Fruit fly (Drosophila melanogaster) whole organism, embryonic: Measurements from ENCODE around the gene CG13077.
A peak's percentile ranks its signal among the peaks of the same experiment; 100 is the strongest.

Experiments
- Atf3 ChIP-seq: fragments of 200-800 bp; sonication (Bioruptor generic); optimal IDR thresholded peaks from 3 replicates; lab custom pipeline; 2016; ENCODE audit warnings: missing biosample characterization, missing genetic modification characterization
- CG11398 ChIP-seq: fragments of 200-800 bp; sonication (Bioruptor generic); optimal IDR thresholded peaks from 2 replicates; lab custom pipeline; 2016; ENCODE audit warnings: missing biosample characterization, missing genetic modification characterization
- CG12071 ChIP-seq: fragments of 200-800 bp; sonication (Bioruptor generic); optimal IDR thresholded peaks from 3 replicates; lab custom pipeline; 2018; ENCODE audit warnings: missing biosample characterization, mild to moderate bottlenecking, missing genetic modification characterization
- CG12219 ChIP-seq: fragments of 200-800 bp; sonication (Bioruptor generic); optimal IDR thresholded peaks from 3 replicates; lab custom pipeline; 2018; ENCODE audit warnings: missing biosample characterization, mild to moderate bottlenecking, missing genetic modification characterization
- CG13123 ChIP-seq: fragments of 200-800 bp; sonication (Bioruptor generic); optimal IDR thresholded peaks from 2 replicates; lab custom pipeline; 2016; ENCODE audit warnings: missing biosample characterization, missing genetic modification characterization
- CG13775 ChIP-seq: fragments of 200-800 bp; sonication (Bioruptor generic); optimal IDR thresholded peaks from 3 replicates; lab custom pipeline; 2017; ENCODE audit warnings: missing biosample characterization, mild to moderate bottlenecking, missing genetic modification characterization
- CG14710 ChIP-seq: fragments of 200-800 bp; sonication (Bioruptor generic); optimal IDR thresholded peaks from 3 replicates; lab custom pipeline; 2019; ENCODE audit warnings: missing biosample characterization, mild to moderate bottlenecking, missing genetic modification characterization, moderate library complexity
- CG14860 ChIP-seq: fragments of 200-800 bp; sonication (Bioruptor generic); IDR thresholded peaks from 3 replicates; pipeline ENCODE4 v1.3.6; 2022; ENCODE audit warnings: missing biosample characterization, missing genetic modification characterization; ENCODE audit not compliant: partially characterized antibody
- CG15696 ChIP-seq: fragments of 200-800 bp; sonication (Bioruptor generic); optimal IDR thresholded peaks from 2 replicates; lab custom pipeline; 2019; ENCODE audit warnings: missing biosample characterization, mild to moderate bottlenecking, missing genetic modification characterization, moderate library complexity
- CG18619 ChIP-seq: fragments of 200-800 bp; sonication (Bioruptor generic); optimal IDR thresholded peaks from 3 replicates; lab custom pipeline; 2017; ENCODE audit warnings: missing biosample characterization, mild to moderate bottlenecking, missing genetic modification characterization
- CG2120 ChIP-seq: fragments of 200-800 bp; sonication (Bioruptor generic); optimal IDR thresholded peaks from 3 replicates; lab custom pipeline; 2016; ENCODE audit warnings: missing biosample characterization, missing genetic modification characterization
- CG2875 ChIP-seq: fragments of 200-800 bp; sonication (Bioruptor generic); optimal IDR thresholded peaks from 2 replicates; lab custom pipeline; 2017; ENCODE audit warnings: missing biosample characterization, mild to moderate bottlenecking, missing genetic modification characterization, missing genetic modification reagents
- CG30403 ChIP-seq: fragments of 200-800 bp; sonication (Bioruptor generic); optimal IDR thresholded peaks from 3 replicates; lab custom pipeline; 2016; ENCODE audit warnings: missing biosample characterization, missing genetic modification characterization
- CG34224 ChIP-seq: fragments of 200-800 bp; sonication (Bioruptor generic); IDR thresholded peaks from 3 replicates; pipeline ENCODE4 v1.3.6; 2022; ENCODE audit warnings: missing biosample characterization, missing genetic modification characterization; ENCODE audit not compliant: partially characterized antibody
- CG3995 ChIP-seq: fragments of 200-800 bp; sonication (Bioruptor generic); optimal IDR thresholded peaks from 3 replicates; lab custom pipeline; 2016; ENCODE audit warnings: missing biosample characterization, missing genetic modification characterization
- CG5953 ChIP-seq: fragments of 200-800 bp; sonication (Bioruptor generic); IDR thresholded peaks from 2 replicates; pipeline ENCODE4 v1.3.6; 2022; ENCODE audit warnings: missing biosample characterization, missing genetic modification characterization
- CG6175 ChIP-seq: fragments of 200-800 bp; sonication (Bioruptor generic); IDR thresholded peaks from 3 replicates; pipeline ENCODE4 v1.3.6; 2022; ENCODE audit warnings: missing biosample characterization, missing genetic modification characterization
- CG7928 ChIP-seq: fragments of 200-800 bp; sonication (Bioruptor generic); optimal IDR thresholded peaks from 2 replicates; lab custom pipeline; 2017; ENCODE audit warnings: missing biosample characterization, mild to moderate bottlenecking, missing genetic modification characterization
- CG8281 ChIP-seq: fragments of 200-800 bp; sonication (Bioruptor generic); optimal IDR thresholded peaks from 2 replicates; lab custom pipeline; 2018; ENCODE audit warnings: missing biosample characterization, mild to moderate bottlenecking, missing genetic modification characterization, moderate library complexity
- CG8290 ChIP-seq, 3 experiments: fragments of 200-800 bp; sonication (Bioruptor generic); optimal IDR thresholded peaks; 2 replicates each; lab custom pipeline; 2016 to 2019; ENCODE audit warnings: missing biosample characterization in 3 of 3, missing genetic modification characterization in 3 of 3, mild to moderate bottlenecking in 2 of 3, moderate library complexity in 1 of 3
- CG8359 ChIP-seq: fragments of 200-800 bp; sonication (Bioruptor generic); optimal IDR thresholded peaks from 2 replicates; lab custom pipeline; 2017; ENCODE audit warnings: missing biosample characterization, mild to moderate bottlenecking, missing genetic modification characterization, borderline replicate concordance
- CG8388 ChIP-seq: fragments of 200-800 bp; sonication (Bioruptor generic); optimal IDR thresholded peaks from 2 replicates; lab custom pipeline; 2019; ENCODE audit warnings: missing biosample characterization, mild to moderate bottlenecking, missing genetic modification characterization, moderate library complexity
- CG8765 ChIP-seq: fragments of 200-800 bp; sonication (Bioruptor generic); IDR thresholded peaks from 2 replicates; pipeline ENCODE4 v1.3.6; 2022; ENCODE audit warnings: missing biosample characterization, missing genetic modification characterization
- CG9817 ChIP-seq: fragments of 200-800 bp; sonication (Bioruptor generic); optimal IDR thresholded peaks from 2 replicates; lab custom pipeline; 2018; ENCODE audit warnings: missing biosample characterization, mild to moderate bottlenecking, missing genetic modification characterization, moderate library complexity
- Dbx ChIP-seq: fragments of 200-800 bp; sonication (Bioruptor generic); IDR thresholded peaks from 3 replicates; pipeline ENCODE4 v1.3.6; 2022; ENCODE audit warnings: missing biosample characterization, missing genetic modification characterization
- Gug ChIP-seq: fragments of 200-800 bp; sonication (Bioruptor generic); IDR thresholded peaks from 4 replicates; pipeline ENCODE4 v1.3.6; 2022; ENCODE audit warnings: missing biosample characterization, missing genetic modification characterization
- H15 ChIP-seq: fragments of 200-800 bp; sonication (Bioruptor generic); IDR thresholded peaks from 3 replicates; pipeline ENCODE4 v1.3.6; 2022; ENCODE audit warnings: missing biosample characterization, missing genetic modification characterization
- Hr3 ChIP-seq: fragments of 200-800 bp; sonication (Bioruptor generic); optimal IDR thresholded peaks from 3 replicates; lab custom pipeline; 2016; ENCODE audit warnings: missing biosample characterization, missing genetic modification characterization
- MBD-R2 ChIP-seq: fragments of 200-800 bp; sonication (Bioruptor generic); IDR thresholded peaks from 2 replicates; pipeline ENCODE4 v1.3.6; 2022; ENCODE audit warnings: missing biosample characterization, missing genetic modification characterization
- Myb ChIP-seq: fragments of 200-800 bp; sonication (Bioruptor generic); optimal IDR thresholded peaks from 2 replicates; lab custom pipeline; 2016; ENCODE audit warnings: missing biosample characterization, missing genetic modification characterization
- Sin3A ChIP-seq: fragments of >200 bp; optimal IDR thresholded peaks from 2 replicates; lab custom pipeline; 2018
- Usf ChIP-seq: fragments of 200-800 bp; sonication (Bioruptor generic); optimal IDR thresholded peaks from 2 replicates; lab custom pipeline; 2017; ENCODE audit warnings: missing genotype, missing biosample characterization, missing genetic modification characterization
- ac ChIP-seq: fragments of 200-800 bp; sonication (Bioruptor generic); optimal IDR thresholded peaks from 3 replicates; lab custom pipeline; 2017; ENCODE audit warnings: missing biosample characterization, mild to moderate bottlenecking, missing genetic modification characterization
- ara ChIP-seq: fragments of 200-800 bp; sonication (Bioruptor generic); IDR thresholded peaks from 2 replicates; pipeline ENCODE4 v1.3.6; 2022; ENCODE audit warnings: missing biosample characterization, missing genetic modification characterization
- ase ChIP-seq: fragments of 200-800 bp; sonication (Bioruptor generic); IDR thresholded peaks from 3 replicates; pipeline ENCODE4 v1.3.6; 2022; ENCODE audit warnings: missing biosample characterization, missing genetic modification characterization
- br ChIP-seq: fragments of >200 bp; optimal IDR thresholded peaks from 2 replicates; lab custom pipeline; 2017
- chinmo ChIP-seq: fragments of 200-800 bp; sonication (Bioruptor generic); IDR thresholded peaks from 4 replicates; pipeline ENCODE4 v1.3.6; 2022; ENCODE audit warnings: missing biosample characterization, missing genetic modification characterization; ENCODE audit not compliant: partially characterized antibody
- crc ChIP-seq: fragments of 200-800 bp; sonication (Bioruptor generic); optimal IDR thresholded peaks from 2 replicates; lab custom pipeline; 2016; ENCODE audit warnings: missing biosample characterization, missing genetic modification characterization
- dysf ChIP-seq: fragments of 200-800 bp; sonication (Bioruptor generic); IDR thresholded peaks from 3 replicates; pipeline ENCODE4 v1.3.6; 2022; ENCODE audit warnings: missing biosample characterization, missing genetic modification characterization
- lab ChIP-seq: fragments of 200-800 bp; sonication (Bioruptor generic); optimal IDR thresholded peaks from 3 replicates; lab custom pipeline; 2017; ENCODE audit warnings: missing biosample characterization, missing genetic modification characterization, mild to moderate bottlenecking, moderate library complexity, missing genetic modification reagents
- nerfin-1 ChIP-seq: fragments of 200-800 bp; sonication (Bioruptor generic); optimal IDR thresholded peaks from 3 replicates; lab custom pipeline; 2019; ENCODE audit warnings: missing biosample characterization, mild to moderate bottlenecking, missing genetic modification characterization, moderate library complexity
- nom ChIP-seq: fragments of 200-800 bp; sonication (Bioruptor generic); optimal IDR thresholded peaks from 2 replicates; lab custom pipeline; 2017; ENCODE audit warnings: missing biosample characterization, missing genetic modification characterization, mild to moderate bottlenecking, moderate library complexity, missing genetic modification reagents
- odd ChIP-seq: fragments of 200-800 bp; sonication (Bioruptor generic); optimal IDR thresholded peaks from 2 replicates; lab custom pipeline; 2017; ENCODE audit warnings: missing biosample characterization, mild to moderate bottlenecking, missing genetic modification characterization
- pho ChIP-seq: fragments of 200-800 bp; sonication (Bioruptor generic); optimal IDR thresholded peaks from 2 replicates; lab custom pipeline; 2016; ENCODE audit warnings: missing biosample characterization, missing genetic modification characterization
- repo ChIP-seq: fragments of 200-800 bp; sonication (Bioruptor generic); optimal IDR thresholded peaks from 2 replicates; lab custom pipeline; 2016; ENCODE audit warnings: missing biosample characterization, missing genetic modification characterization
- schlank ChIP-seq: fragments of 200-800 bp; sonication (Bioruptor generic); optimal IDR thresholded peaks from 2 replicates; lab custom pipeline; 2018; ENCODE audit warnings: missing biosample characterization, mild to moderate bottlenecking, missing genetic modification characterization
- scrt ChIP-seq: fragments of 200-800 bp; sonication (Bioruptor generic); optimal IDR thresholded peaks from 2 replicates; lab custom pipeline; 2018; ENCODE audit warnings: missing biosample characterization, mild to moderate bottlenecking, missing genetic modification characterization, moderate library complexity
- sima ChIP-seq: fragments of 200-800 bp; sonication (Bioruptor generic); optimal IDR thresholded peaks from 2 replicates; lab custom pipeline; 2016; ENCODE audit warnings: missing biosample characterization, missing genetic modification characterization
- tin ChIP-seq: fragments of 200-800 bp; sonication (Bioruptor generic); optimal IDR thresholded peaks from 3 replicates; lab custom pipeline; 2016; ENCODE audit warnings: missing biosample characterization, missing genetic modification characterization
- tll ChIP-seq, 2 experiments: fragments of 200-800 bp in 1 of 2; fragments of >200 bp in 1 of 2; sonication (Bioruptor generic) in 1 of 2; optimal IDR thresholded peaks; 2 replicates each; lab custom pipeline; 2017 to 2019; ENCODE audit warnings: missing biosample characterization in 2 of 2, missing genetic modification characterization in 2 of 2, mild to moderate bottlenecking in 1 of 2, moderate library complexity in 1 of 2
- vvl ChIP-seq: fragments of 200-800 bp; sonication (Bioruptor generic); IDR thresholded peaks from 2 replicates; pipeline ENCODE4 v1.3.6; 2022; ENCODE audit warnings: missing biosample characterization, missing genetic modification characterization

The CG13077 gene

DNA sequence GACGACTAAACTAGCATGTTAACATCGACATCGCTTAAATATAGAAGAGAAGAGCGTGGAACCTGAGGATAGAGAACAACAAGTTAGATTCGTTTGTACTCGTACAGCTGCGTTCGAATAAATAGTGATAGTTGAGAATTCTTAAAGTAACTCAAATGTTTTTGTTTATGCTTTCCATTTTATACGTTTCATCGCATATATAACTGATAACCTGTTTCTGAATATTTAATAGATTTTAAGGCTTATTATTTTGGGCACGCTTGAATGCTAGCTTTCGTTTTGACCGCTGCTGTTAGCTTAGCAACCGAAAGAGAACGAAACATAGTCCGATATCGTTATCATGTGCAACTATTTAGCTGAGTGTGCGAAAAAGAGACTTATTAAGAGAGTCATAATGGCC lies 37.4 kb upstream of the CG13077 start (continued):
- TF ChIP-seq CG14710 (tag; lab: Kevin White, UChicago) (peak; percentile 57), lab (peak; percentile 99), Dbx (peak; percentile 98), tll (GFP tag; optimal IDR thresholded peaks at IDR 0.05; lab: Kevin White, UChicago) (no peak), CG8359 (GFP tag; lab: Kevin White, UChicago) (peak; percentile 62), Gug (GFP tag; lab: Robert Waterston, UW) (peak; percentile 93), CG30403 (GFP tag; lab: Kevin White, UChicago) (peak; percentile 96), Hr3 (GFP tag; lab: Kevin White, UChicago) (peak; percentile 89), crc (peak; percentile 92), CG7928 (GFP tag; lab: Kevin White, UChicago) (peak; percentile 81), CG12219 (GFP tag; lab: Kevin White, UChicago) (peak; percentile 93), scrt (peak; percentile 95), CG12071 (GFP tag; lab: Kevin White, UChicago) (peak; percentile 96), CG18619 (GFP tag; lab: Kevin White, UChicago) (peak; percentile 95), CG9817 (tag; lab: Kevin White, UChicago) (peak; percentile 95), CG2120 (peak; percentile 99), CG8765 (peak; percentile 85; the same call in 1 of the 2 replicates), Myb (GFP tag; lab: Kevin White, UChicago) (peak; percentile 87), CG3995 (peak; percentile 84), tin (GFP tag; lab: Kevin White, UChicago) (peak; percentile 90), ase (GFP tag; lab: Robert Waterston, UW) (peak; percentile 93), odd (GFP tag; lab: Kevin White, UChicago) (peak; percentile 92), nom (GFP tag; lab: Kevin White, UChicago) (peak; percentile 86), dysf (GFP tag; lab: Robert Waterston, UW) (peak; percentile 98), vvl (GFP tag; lab: Robert Waterston, UW) (peak; percentile 97), Atf3 (GFP tag; lab: Kevin White, UChicago) (peak; percentile 85), CG8290 (GFP tag; optimal IDR thresholded peaks at IDR 0.05; lab: Kevin White, UChicago) (peak; percentile 24), CG8290 (tag; optimal IDR thresholded peaks at IDR 0.05; lab: Kevin White, UChicago) (peak in 1 of 2 experiments; percentile 97), chinmo (GFP tag; lab: Robert Waterston, UW) (no peak), sima (GFP tag; lab: Kevin White, UChicago) (peak; percentile 84), H15 (GFP tag; lab: Robert Waterston, UW) (peak; percentile 93), ac (GFP tag; lab: Kevin White, UChicago) (peak; percentile 23), CG8281 (tag; lab: Kevin White, UChicago) (peak; percentile 80), ara (peak; percentile 90), nerfin-1 (tag; lab: Kevin White, UChicago) (peak; percentile 71), CG11398 (GFP tag; lab: Kevin White, UChicago) (peak; percentile 88), CG14860 (GFP tag; lab: Robert Waterston, UW) (no peak), br (lab: Kevin White, UChicago) (no peak), schlank (tag; lab: Kevin White, UChicago) (peak; percentile 98), CG6175 (GFP tag; lab: Robert Waterston, UW) (peak; percentile 94), CG5953 (GFP tag; lab: Robert Waterston, UW) (peak; percentile 81), CG13123 (GFP tag; lab: Kevin White, UChicago) (peak; percentile 86), Usf (GFP tag; lab: Kevin White, UChicago) (peak; percentile 94), repo (GFP tag; lab: Kevin White, UChicago) (peak; percentile 85), MBD-R2 (peak; percentile 98), CG15696 (tag; lab: Kevin White, UChicago) (peak; percentile 77), CG34224 (no peak), CG8388 (GFP tag; lab: Kevin White, UChicago) (peak; percentile 81), CG13775 (GFP tag; lab: Kevin White, UChicago) (peak; percentile 94), pho (peak; percentile 98), CG2875 (GFP tag; lab: Kevin White, UChicago) (peak; percentile 60), Sin3A (lab: Kevin White, UChicago) (no peak)
